Worm (Caenorhabditis elegans): ENCODE data around the gene set-30.

- TF ChIP-seq lin-54 (GFP tag; optimal IDR thresholded peaks at IDR 0.05): no peak
- no peak for TF ChIP-seq aptf-3 (GFP tag; IDR thresholded peaks at IDR 0.05)
- no peak for TF ChIP-seq madf-3 (GFP tag; IDR thresholded peaks at IDR 0.05)
- TF ChIP-seq sdz-38 (tag; optimal IDR thresholded peaks at IDR 0.05): no peak
- TF ChIP-seq dox-1 (GFP tag; IDR thresholded peaks at IDR 0.05): no peak
- TF ChIP-seq unc-62 (GFP tag; optimal IDR thresholded peaks at IDR 0.05): no peak
- no peak for TF ChIP-seq B0336.3 (GFP tag; IDR thresholded peaks at IDR 0.05)
- TF ChIP-seq lin-35 (GFP tag; optimal IDR thresholded peaks at IDR 0.05): no peak
- TF ChIP-seq B0261.1 (tag; optimal IDR thresholded peaks at IDR 0.05): no peak
- TF ChIP-seq snpc-3.4 (tag; optimal IDR thresholded peaks at IDR 0.05): no peak
These were observed 18.5 kb downstream of the set-30 start, which contains the start of gene sek-3 for ce11 chrX:5017591-5017990.

Measured in whole organism, young adult.